Worm (Caenorhabditis elegans): ENCODE measurements around the gene zig-5.

Gene zig-5

DNA sequence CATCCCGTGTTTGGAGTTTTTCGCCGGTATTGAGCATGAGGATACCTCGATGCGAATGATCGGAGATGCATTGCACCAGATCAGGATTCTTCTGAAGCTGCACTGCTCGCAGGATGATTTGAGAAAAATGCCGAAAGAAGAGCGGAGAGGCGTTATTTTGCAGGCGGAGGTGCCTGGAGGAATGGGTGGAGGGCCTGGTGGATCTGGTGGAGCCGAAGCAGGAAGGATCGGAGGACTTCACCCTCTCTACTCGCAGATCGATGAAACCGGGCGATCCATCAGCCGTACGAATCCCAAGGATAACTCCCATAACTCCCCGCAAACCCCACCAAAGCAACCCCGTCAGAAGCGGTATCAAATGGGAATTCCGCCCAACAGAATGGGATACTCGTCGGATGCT is 14.1 kb downstream of the zig-5 start:
- peak; percentile 82 for TF ChIP-seq set-16 (GFP tag; IDR thresholded peaks at IDR 0.05)
- TF ChIP-seq spr-1 (tag; optimal IDR thresholded peaks at IDR 0.05) = no peak

DNA sequence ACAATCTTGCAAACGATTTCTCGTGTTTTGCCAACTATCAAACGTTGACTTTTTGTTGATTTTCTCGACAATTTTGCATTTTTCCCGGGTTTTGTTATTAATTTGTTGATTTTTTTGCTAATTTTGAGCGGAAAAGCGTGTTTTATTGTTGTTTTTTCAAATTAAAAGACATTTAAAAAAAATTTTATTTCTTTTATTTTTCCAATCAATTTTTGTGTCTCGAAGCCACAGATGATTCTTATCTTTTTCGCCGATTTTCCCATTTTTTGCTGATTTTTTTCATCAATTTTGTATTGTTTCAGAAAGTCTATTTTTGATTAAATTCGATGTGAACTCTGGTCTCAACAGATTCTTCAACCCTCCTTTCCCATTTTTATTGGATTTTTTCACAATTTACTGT is 17.4 kb downstream of the zig-5 start, which contains the start of gene rle-1:
Gene rle-1, plus strand, starts transcription at position 301 of the 400 bp plus-strand sequence.
- TF ChIP-seq fkh-10 (GFP tag; optimal IDR thresholded peaks at IDR 0.05) = no peak
- no peak for TF ChIP-seq zip-2 (tag; optimal IDR thresholded peaks at IDR 0.05)
- TF ChIP-seq ceh-28 (tag; optimal IDR thresholded peaks at IDR 0.05) = no peak
- no peak for TF ChIP-seq lsy-2 (tag; optimal IDR thresholded peaks at IDR 0.05)
- no peak for TF ChIP-seq mxl-2 (GFP tag; conservative IDR thresholded peaks at IDR 0.05)
- no peak for TF ChIP-seq ZK546.5 (tag; optimal IDR thresholded peaks at IDR 0.05)
- no peak for TF ChIP-seq madf-9 (GFP tag; conservative IDR thresholded peaks at IDR 0.05)
- TF ChIP-seq nhr-111 (GFP tag; optimal IDR thresholded peaks at IDR 0.05) = no peak
- TF ChIP-seq Y75B8A.6 (GFP tag; IDR thresholded peaks at IDR 0.05) = no peak
- no peak for TF ChIP-seq lin-13 (GFP tag; optimal IDR thresholded peaks at IDR 0.05)
- no peak for TF ChIP-seq hif-1 (tag; optimal IDR thresholded peaks at IDR 0.05)

DNA sequence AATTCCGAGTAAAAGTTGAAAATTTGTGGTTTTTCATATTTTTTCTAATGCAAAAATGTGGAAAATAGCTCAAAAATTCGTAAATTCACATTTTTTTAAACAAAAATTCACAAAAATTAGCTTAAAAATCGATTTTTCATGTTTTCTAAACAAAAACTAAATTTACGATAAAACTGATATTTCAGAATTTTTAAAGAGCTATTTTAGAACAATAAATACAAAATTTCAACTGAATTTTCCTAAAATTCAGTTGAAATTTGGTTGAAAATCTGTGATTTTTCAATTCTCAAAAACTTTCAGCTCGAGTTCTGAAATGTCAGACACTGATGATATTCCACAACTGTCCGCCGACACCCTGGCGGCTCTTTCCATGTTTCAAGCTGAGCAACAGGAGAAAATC is 20.0 kb downstream of the zig-5 start, which contains the start of gene M142.8:
Gene M142.8, plus strand, starts transcription at position 301 of the 400 bp plus-strand sequence.
- TF ChIP-seq dpl-1 (GFP tag; optimal IDR thresholded peaks at IDR 0.05) = no peak

DNA sequence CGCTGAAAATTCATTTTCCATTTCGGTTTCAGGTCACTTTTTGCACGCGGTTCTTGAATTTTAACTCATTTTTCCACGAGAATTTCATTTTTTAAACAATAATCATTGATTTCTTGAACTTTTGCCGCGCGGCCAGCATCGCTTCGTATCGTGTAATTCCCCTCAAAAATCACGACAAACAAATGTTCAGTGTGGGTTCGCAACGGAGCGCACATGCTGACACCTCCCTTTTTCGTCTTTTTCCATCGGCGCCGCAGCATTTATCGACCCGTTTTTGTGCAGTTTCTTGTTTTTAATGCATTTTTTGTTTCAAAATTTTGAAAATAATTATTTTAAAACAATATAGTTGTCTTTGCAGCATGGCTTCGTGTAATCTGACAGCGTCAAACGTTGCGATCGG is 22.5 kb downstream of the zig-5 start, which contains the start of gene M142.5:
Gene M142.5, plus strand, starts transcription at position 352 of the 400 bp plus-strand sequence.
- peak; percentile 26 for TF ChIP-seq dpl-1 (GFP tag; optimal IDR thresholded peaks at IDR 0.05)
- TF ChIP-seq lsy-2 (tag; optimal IDR thresholded peaks at IDR 0.05) = peak in 1 of 2 experiments; percentile 50
- TF ChIP-seq nhr-6 (tag; optimal IDR thresholded peaks at IDR 0.05) = no peak
- no peak for TF ChIP-seq snpc-1.2 (GFP tag; IDR thresholded peaks at IDR 0.05)
- TF ChIP-seq hlh-30 (tag; optimal IDR thresholded peaks at IDR 0.05; ENCODE audit: insufficient read depth) = no peak
- peak; percentile 60 for TF ChIP-seq mes-2 (tag; optimal IDR thresholded peaks at IDR 0.05; ENCODE audit: poor library complexity, severe bottlenecking)
- no peak for TF ChIP-seq ztf-7 (tag; optimal IDR thresholded peaks at IDR 0.05)
- no peak for TF ChIP-seq ces-1 (GFP tag; optimal IDR thresholded peaks at IDR 0.05)
- TF ChIP-seq lin-38 (GFP tag; IDR thresholded peaks at IDR 0.05) = peak; percentile 90

DNA sequence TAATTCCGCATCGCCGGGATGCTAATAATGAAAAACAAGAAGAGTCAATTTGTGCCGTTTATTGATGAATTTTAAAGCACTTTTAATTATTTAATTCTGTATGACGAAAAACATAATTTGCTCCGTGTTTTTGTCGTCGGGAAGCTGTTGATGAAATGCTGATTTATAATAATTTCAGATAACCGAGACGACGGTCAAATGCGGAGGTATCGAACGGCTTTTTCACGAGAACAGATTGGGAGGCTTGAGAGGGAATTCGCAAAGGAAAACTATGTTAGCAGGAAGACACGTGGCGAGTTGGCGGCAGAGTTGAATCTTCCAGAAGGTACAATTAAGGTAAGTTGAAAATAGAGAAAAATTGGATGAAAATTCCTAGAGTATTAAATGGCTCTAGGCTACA is 29.8 kb downstream of the zig-5 start:
- TF ChIP-seq F10B5.3 (tag; optimal IDR thresholded peaks at IDR 0.05) = no peak
- no peak for TF ChIP-seq lin-15B (tag; optimal IDR thresholded peaks at IDR 0.05)
- TF ChIP-seq unc-62 (GFP tag; optimal IDR thresholded peaks at IDR 0.05 in 1 of 2) = peak in 1 of 2 experiments; percentile 96
- no peak for TF ChIP-seq unc-62 (tag; optimal IDR thresholded peaks at IDR 0.05)
- TF ChIP-seq aha-1 (tag) = peak; percentile 1
- no peak for TF ChIP-seq skn-1 (tag; optimal IDR thresholded peaks at IDR 0.05)

DNA sequence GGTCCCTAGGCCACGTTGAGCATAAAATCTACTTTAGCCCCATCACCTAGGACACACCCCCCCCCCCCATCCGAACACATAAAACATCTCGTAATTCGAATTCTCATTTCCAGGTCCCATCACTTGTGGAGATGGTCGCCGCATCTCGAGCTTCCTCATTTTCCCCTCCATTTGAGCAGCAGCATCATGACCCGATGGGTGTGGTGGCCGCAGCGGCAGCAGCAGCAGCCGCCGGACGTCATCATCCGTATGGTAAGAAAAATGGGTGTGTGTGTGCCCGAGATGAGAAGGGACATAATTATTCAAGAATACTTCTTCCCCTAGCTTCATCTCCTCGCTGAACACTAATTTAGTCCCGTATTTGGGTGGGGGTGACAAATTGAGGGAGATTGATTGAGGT is 31.8 kb downstream of the zig-5 start:
- TF ChIP-seq set-16 (GFP tag; IDR thresholded peaks at IDR 0.05) (peak; percentile 68), Y105C5A.15 (GFP tag; IDR thresholded peaks at IDR 0.05) (no peak), daf-8 (GFP tag; IDR thresholded peaks at IDR 0.05) (no peak)

DNA sequence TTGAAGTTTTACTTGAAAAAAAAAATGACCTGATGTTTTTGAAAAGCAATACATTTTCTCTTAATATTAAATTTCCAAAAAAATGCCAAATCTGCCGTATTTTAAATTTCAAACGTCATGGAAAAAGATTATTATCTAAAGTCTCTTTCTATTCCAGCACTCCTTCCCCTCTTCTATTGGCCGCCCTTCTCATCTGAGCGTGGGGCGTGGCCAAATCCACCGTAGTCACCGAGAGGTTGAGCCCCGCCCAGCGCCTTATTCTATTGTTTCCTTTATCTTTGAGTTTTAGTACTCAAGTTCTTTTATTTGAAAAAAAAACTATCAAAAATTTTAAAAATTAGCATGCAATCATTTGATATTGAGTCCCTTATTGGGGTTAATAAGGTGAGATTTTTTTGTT is 33.3 kb downstream of the zig-5 start, which contains the start of gene vab-7:
Gene vab-7, plus strand, starts transcription at position 301 of the 400 bp plus-strand sequence.
- TF ChIP-seq ctbp-1 (GFP tag; IDR thresholded peaks at IDR 0.05) (no peak), F10B5.3 (tag; optimal IDR thresholded peaks at IDR 0.05) (no peak), hlh-30 (tag; optimal IDR thresholded peaks at IDR 0.05; ENCODE audit: insufficient read depth) (no peak), hif-1 (tag; optimal IDR thresholded peaks at IDR 0.05) (no peak), daf-8 (GFP tag; IDR thresholded peaks at IDR 0.05) (no peak), aha-1 (tag) (no peak), gei-8 (GFP tag; optimal IDR thresholded peaks at IDR 0.05) (no peak), T20F7.1 (GFP tag; optimal IDR thresholded peaks at IDR 0.05) (no peak), dpl-1 (GFP tag; optimal IDR thresholded peaks at IDR 0.05) (no peak), duxl-1 (tag; optimal IDR thresholded peaks at IDR 0.05; ENCODE audit: poor library complexity) (no peak), daf-12 (tag; optimal IDR thresholded peaks at IDR 0.05) (no peak), tag-97 (GFP tag; IDR thresholded peaks at IDR 0.05) (no peak), nhr-42 (GFP tag; IDR thresholded peaks at IDR 0.05) (no peak), Y75B8A.6 (GFP tag; IDR thresholded peaks at IDR 0.05) (no peak), nhr-76 (tag; optimal IDR thresholded peaks at IDR 0.05) (no peak), tra-1 (GFP tag; IDR thresholded peaks at IDR 0.05) (no peak)
